Fruit fly (Drosophila melanogaster): ENCODE results near the gene Kmn1.
A peak's percentile ranks its signal among the peaks of the same experiment; 100 is the strongest.

dm6 chrX:11619617-11620016, 47.4 kb upstream of the Kmn1 start:
- no peak for TF ChIP-seq kay (GFP tag; ENCODE audit: borderline replicate concordance)
- no peak for TF ChIP-seq cnc (optimal IDR thresholded peaks at IDR 0.05)
- peak; percentile 60 for TF ChIP-seq cic (GFP tag; optimal IDR thresholded peaks at IDR 0.05)
- TF ChIP-seq pad (GFP tag; optimal IDR thresholded peaks at IDR 0.05) = no peak
- TF ChIP-seq Mnt (GFP tag; optimal IDR thresholded peaks at IDR 0.05) = no peak
